Worm (Caenorhabditis elegans) whole organism, L4 larva: ENCODE measurements around the gene sre-33.
A peak's percentile ranks its signal among the peaks of the same experiment; 100 is the strongest.

Source experiments
- F37D6.2 ChIP-seq: sonication (generic microtip); optimal IDR thresholded peaks from 2 replicates; lab custom pipeline; 2016; ENCODE audit warnings: mild to moderate bottlenecking, missing genetic modification characterization, missing compliant biosample characterization
- F49E8.2 ChIP-seq: sonication (generic microtip); optimal IDR thresholded peaks from 2 replicates; lab custom pipeline; 2016; ENCODE audit warnings: missing compliant biosample characterization, mild to moderate bottlenecking, missing genetic modification characterization, borderline replicate concordance
- T26A8.4 ChIP-seq: fragments of 200-800 bp; sonication (Bioruptor generic); IDR thresholded peaks from 2 replicates; pipeline ENCODE4 v1.3.6; 2022; ENCODE audit warnings: missing genetic modification characterization, missing compliant biosample characterization
- Y48G9A.11 ChIP-seq: fragments of 200-800 bp; sonication (Bioruptor generic); IDR thresholded peaks from 2 replicates; pipeline ENCODE4 v1.3.6; 2022; ENCODE audit warnings: missing genetic modification reagents, missing genetic modification characterization, missing compliant biosample characterization
- daf-12 ChIP-seq: fragments of 150-350 bp; optimal IDR thresholded peaks from 2 replicates; lab custom pipeline; 2014; ENCODE audit warnings: missing biosample characterization, missing genetic modification reagents, missing genetic modification characterization
- daf-8 ChIP-seq: fragments of 200-800 bp; sonication (Bioruptor generic); IDR thresholded peaks from 2 replicates; pipeline ENCODE4 v1.3.6; 2022; ENCODE audit warnings: missing genetic modification characterization, missing compliant biosample characterization
- dmd-6 ChIP-seq: fragments of 200-800 bp; sonication (Bioruptor generic); IDR thresholded peaks from 2 replicates; pipeline ENCODE4 v1.3.6; 2022; ENCODE audit warnings: missing genetic modification reagents, missing genetic modification characterization, missing compliant biosample characterization
- dmd-9 ChIP-seq: fragments of 200-800 bp; sonication (Bioruptor generic); IDR thresholded peaks from 2 replicates; pipeline ENCODE4 v1.3.6; 2022; ENCODE audit warnings: missing genetic modification reagents, missing genetic modification characterization, missing compliant biosample characterization
- dpl-1 ChIP-seq: fragments of 150-350 bp; optimal IDR thresholded peaks from 2 replicates; lab custom pipeline; 2014; ENCODE audit warnings: missing biosample characterization, missing genetic modification reagents, missing genetic modification characterization
- fkh-10 ChIP-seq: fragments of 150-350 bp; optimal IDR thresholded peaks from 2 replicates; lab custom pipeline; 2014; ENCODE audit warnings: missing biosample characterization, missing genetic modification reagents, missing genetic modification characterization
- hif-1 ChIP-seq, 2 experiments: sonication (generic microtip); optimal IDR thresholded peaks; 2 replicates each; lab custom pipeline; 2016 to 2017; ENCODE audit warnings: missing compliant biosample characterization in 2 of 2, missing genetic modification characterization in 2 of 2, missing genetic modification reagents in 2 of 2, missing genotype in 2 of 2, mild to moderate bottlenecking in 1 of 2
- hlh-11 ChIP-seq: fragments of 200-800 bp; sonication (Bioruptor generic); optimal IDR thresholded peaks from 2 replicates; lab custom pipeline; 2018; ENCODE audit warnings: mild to moderate bottlenecking, missing genetic modification characterization, missing compliant biosample characterization
- hlh-30 ChIP-seq: sonication (generic microtip); optimal IDR thresholded peaks from 2 replicates; lab custom pipeline; 2017; ENCODE audit warnings: antibody characterized with exemption, mild to moderate bottlenecking, missing genetic modification characterization, missing compliant biosample characterization; ENCODE audit not compliant: insufficient read depth
- hmg-1.1 ChIP-seq: fragments of 200-800 bp; sonication (Bioruptor generic); IDR thresholded peaks from 2 replicates; pipeline ENCODE4 v1.3.6; 2022; ENCODE audit warnings: missing genetic modification reagents, missing genetic modification characterization, missing compliant biosample characterization
- lim-7 ChIP-seq: fragments of 200-800 bp; sonication (Bioruptor generic); IDR thresholded peaks from 2 replicates; pipeline ENCODE4 v1.3.6; 2022; ENCODE audit warnings: missing genetic modification characterization, missing compliant biosample characterization
- lin-13 ChIP-seq: fragments of 150-350 bp; optimal IDR thresholded peaks from 2 replicates; lab custom pipeline; 2014; ENCODE audit warnings: missing biosample characterization, missing genetic modification reagents, missing genetic modification characterization
- lin-15B ChIP-seq: fragments of 150-350 bp; sonication (generic microtip); optimal IDR thresholded peaks from 3 replicates; lab custom pipeline; 2014; ENCODE audit warnings: missing biosample characterization, missing genetic modification characterization
- lin-29 ChIP-seq: fragments of 200-800 bp; sonication (Bioruptor generic); IDR thresholded peaks from 2 replicates; pipeline ENCODE4 v1.3.6; 2022; ENCODE audit warnings: missing genetic modification reagents, missing genetic modification characterization, missing compliant biosample characterization
- lin-38 ChIP-seq: fragments of 200-800 bp; sonication (Bioruptor generic); IDR thresholded peaks from 2 replicates; pipeline ENCODE4 v1.3.6; 2022; ENCODE audit warnings: missing genetic modification reagents, missing genetic modification characterization, missing compliant biosample characterization
- lsy-2 ChIP-seq, 2 experiments: fragments of 150-350 bp in 1 of 2; sonication (generic microtip) in 1 of 2; optimal IDR thresholded peaks; 2 replicates each; lab custom pipeline; 2014 to 2017; ENCODE audit warnings: missing biosample characterization in 2 of 2, missing genetic modification characterization in 2 of 2
- mdl-1 ChIP-seq, 2 experiments: fragments of 150-350 bp in 1 of 2; sonication (generic microtip) in 1 of 2; optimal IDR thresholded peaks; 2 replicates each; lab custom pipeline; 2014 to 2017; ENCODE audit warnings: missing biosample characterization in 2 of 2, missing genetic modification characterization in 2 of 2
- mes-2 ChIP-seq: sonication (generic microtip); optimal IDR thresholded peaks from 2 replicates; lab custom pipeline; 2016; ENCODE audit warnings: missing genotype, mild to moderate bottlenecking, missing genetic modification characterization, missing compliant biosample characterization; ENCODE audit not compliant: poor library complexity, severe bottlenecking
- nhr-11 ChIP-seq: fragments of 150-350 bp; optimal IDR thresholded peaks from 2 replicates; lab custom pipeline; 2014; ENCODE audit warnings: missing biosample characterization, missing genetic modification characterization
- nhr-25 ChIP-seq: sonication (generic microtip); optimal IDR thresholded peaks from 2 replicates; lab custom pipeline; 2017; ENCODE audit warnings: missing genetic modification characterization, mild to moderate bottlenecking, missing compliant biosample characterization, antibody characterized with exemption, moderate library complexity, borderline replicate concordance; ENCODE audit not compliant: insufficient read depth
- nhr-28 ChIP-seq: fragments of 150-350 bp; optimal IDR thresholded peaks from 2 replicates; lab custom pipeline; 2014; ENCODE audit warnings: missing biosample characterization, missing genetic modification characterization
- nhr-6 ChIP-seq: fragments of 150-350 bp; optimal IDR thresholded peaks from 2 replicates; lab custom pipeline; 2014; ENCODE audit warnings: missing biosample characterization, missing genetic modification characterization
- nhr-76 ChIP-seq: fragments of 150-350 bp; optimal IDR thresholded peaks from 2 replicates; lab custom pipeline; 2014; ENCODE audit warnings: missing biosample characterization, missing genetic modification characterization
- nhr-77 ChIP-seq: fragments of 150-350 bp; optimal IDR thresholded peaks from 2 replicates; lab custom pipeline; 2014; ENCODE audit warnings: missing biosample characterization, missing genetic modification characterization
- php-3 ChIP-seq: fragments of 200-800 bp; sonication (Bioruptor generic); IDR thresholded peaks from 2 replicates; pipeline ENCODE4 v1.3.6; 2022; ENCODE audit warnings: missing genetic modification reagents, missing genetic modification characterization, missing compliant biosample characterization
- rbr-2 ChIP-seq: sonication (generic microtip); optimal IDR thresholded peaks from 2 replicates; lab custom pipeline; 2016; ENCODE audit warnings: missing genotype, missing genetic modification characterization, missing compliant biosample characterization
- snpc-4 ChIP-seq: fragments of 150-350 bp; optimal IDR thresholded peaks from 2 replicates; lab custom pipeline; 2014; ENCODE audit warnings: missing biosample characterization, missing genetic modification characterization
- spr-3 ChIP-seq: fragments of 200-800 bp; sonication (Bioruptor generic); optimal IDR thresholded peaks from 2 replicates; lab custom pipeline; 2018; ENCODE audit warnings: mild to moderate bottlenecking, missing genetic modification characterization, missing compliant biosample characterization
- tag-97 ChIP-seq: fragments of 200-800 bp; sonication (Bioruptor generic); IDR thresholded peaks from 2 replicates; pipeline ENCODE4 v1.3.6; 2022; ENCODE audit warnings: missing genetic modification characterization, missing compliant biosample characterization
- tra-1 ChIP-seq: fragments of 200-800 bp; sonication (Bioruptor generic); IDR thresholded peaks from 2 replicates; pipeline ENCODE4 v1.3.6; 2022; ENCODE audit warnings: missing genetic modification reagents, missing genetic modification characterization, missing compliant biosample characterization
- unc-62 ChIP-seq, 3 experiments: fragments of 150-350 bp in 1 of 3; sonication (generic microtip); optimal IDR thresholded peaks in 2 of 3; peaks in 1 of 3; 1 replicate in 1 of 3; 2 replicates in 2 of 3; lab custom pipeline; 2014 to 2017; ENCODE audit warnings: missing biosample characterization in 3 of 3, missing genetic modification characterization in 3 of 3, missing genetic modification reagents in 3 of 3, missing genotype in 1 of 3
- zfp-3 ChIP-seq: fragments of 200-800 bp; sonication (Bioruptor generic); conservative IDR thresholded peaks from 2 replicates; pipeline ENCODE4 v1.3.6; 2022; ENCODE audit warnings: missing genetic modification reagents, missing genetic modification characterization, missing compliant biosample characterization
- zip-11 ChIP-seq: fragments of 200-800 bp; sonication (Bioruptor generic); IDR thresholded peaks from 2 replicates; pipeline ENCODE4 v1.3.6; 2022; ENCODE audit warnings: missing genetic modification characterization, missing compliant biosample characterization
- zip-2 ChIP-seq: fragments of 150-350 bp; optimal IDR thresholded peaks from 2 replicates; lab custom pipeline; 2014; ENCODE audit warnings: missing biosample characterization, missing genetic modification characterization

sre-33 gene

DNA sequence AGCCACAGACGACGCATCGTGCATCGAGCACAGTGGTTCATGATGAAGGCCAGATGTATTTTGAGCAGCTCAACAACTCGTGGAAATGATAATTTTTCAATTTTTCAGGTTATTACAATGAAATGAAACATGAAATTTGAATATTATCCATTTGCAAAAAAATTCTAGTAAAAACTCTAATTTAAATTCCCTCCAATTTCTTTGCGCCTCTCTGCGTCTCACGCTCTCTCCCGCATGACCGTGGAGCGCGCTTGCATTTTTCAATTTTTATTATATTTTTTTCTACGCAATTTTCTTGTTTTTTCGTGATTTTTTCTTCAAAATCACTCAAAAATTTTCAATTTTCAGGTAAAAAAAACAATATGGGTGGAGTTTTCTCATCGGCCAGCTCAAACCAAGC lies 6.3 kb downstream of the sre-33 start, which contains the start of gene tag-281:
TSS of gene tag-281 (plus strand) at position 340 of the 400 bp plus-strand sequence.
- peak in 1 of 2 experiments; percentile 59 for TF ChIP-seq hif-1 (tag; optimal IDR thresholded peaks at IDR 0.05; lab: Kevin White, UChicago)
- TF ChIP-seq nhr-11 (tag; lab: Kevin White, UChicago): peak; percentile 24
- peak in 1 of 2 experiments; percentile 45 for TF ChIP-seq unc-62 (GFP tag; optimal IDR thresholded peaks at IDR 0.05 in 1 of 2; lab: Kevin White, UChicago)
- no peak for TF ChIP-seq unc-62 (tag; optimal IDR thresholded peaks at IDR 0.05; lab: Kevin White, UChicago)
- no peak for TF ChIP-seq F37D6.2 (tag; lab: Kevin White, UChicago)
- TF ChIP-seq zip-2 (tag; lab: Kevin White, UChicago): no peak
- TF ChIP-seq nhr-25: no peak
- TF ChIP-seq lin-13: peak; percentile 66
- TF ChIP-seq rbr-2: peak; percentile 52
- peak in 1 of 2 experiments; percentile 17 for TF ChIP-seq mdl-1 (tag; optimal IDR thresholded peaks at IDR 0.05; lab: Kevin White, UChicago)
- 0 out of 2 replicates have a peak, but pooled peaks have one; percentile 50 for TF ChIP-seq dmd-9 (GFP tag; lab: Robert Waterston, UW)
- peak; percentile 68 for TF ChIP-seq nhr-6
- peak in 1 of 2 experiments; percentile 90 for TF ChIP-seq lsy-2 (tag; optimal IDR thresholded peaks at IDR 0.05; lab: Kevin White, UChicago)
- TF ChIP-seq hlh-11 (tag; lab: Kevin White, UChicago): peak; percentile 49
- peak; percentile 14 for TF ChIP-seq snpc-4 (tag; lab: Kevin White, UChicago)
- peak; percentile 55; the same call in 1 of the 2 replicates for TF ChIP-seq hmg-1.1 (GFP tag; lab: Robert Waterston, UW)
- peak; percentile 96 for TF ChIP-seq dpl-1 (GFP tag; lab: Kevin White, UChicago)
- TF ChIP-seq lin-15B (tag; lab: Kevin White, UChicago): peak; percentile 43
- peak; percentile 41; the same call in 1 of the 2 replicates for TF ChIP-seq T26A8.4 (GFP tag; lab: Robert Waterston, UW)
- peak; percentile 60; the same call in 1 of the 2 replicates for TF ChIP-seq zfp-3 (GFP tag; lab: Robert Waterston, UW)
- TF ChIP-seq dmd-6: peak; percentile 51
- TF ChIP-seq mes-2 (tag; lab: Kevin White, UChicago): peak; percentile 85
- no peak for TF ChIP-seq nhr-28 (tag; lab: Kevin White, UChicago)
- TF ChIP-seq lin-38 (GFP tag; lab: Robert Waterston, UW): peak; percentile 99
- no peak for TF ChIP-seq hlh-30 (tag; lab: Kevin White, UChicago)
- TF ChIP-seq fkh-10 (GFP tag; lab: Kevin White, UChicago): peak; percentile 21

DNA sequence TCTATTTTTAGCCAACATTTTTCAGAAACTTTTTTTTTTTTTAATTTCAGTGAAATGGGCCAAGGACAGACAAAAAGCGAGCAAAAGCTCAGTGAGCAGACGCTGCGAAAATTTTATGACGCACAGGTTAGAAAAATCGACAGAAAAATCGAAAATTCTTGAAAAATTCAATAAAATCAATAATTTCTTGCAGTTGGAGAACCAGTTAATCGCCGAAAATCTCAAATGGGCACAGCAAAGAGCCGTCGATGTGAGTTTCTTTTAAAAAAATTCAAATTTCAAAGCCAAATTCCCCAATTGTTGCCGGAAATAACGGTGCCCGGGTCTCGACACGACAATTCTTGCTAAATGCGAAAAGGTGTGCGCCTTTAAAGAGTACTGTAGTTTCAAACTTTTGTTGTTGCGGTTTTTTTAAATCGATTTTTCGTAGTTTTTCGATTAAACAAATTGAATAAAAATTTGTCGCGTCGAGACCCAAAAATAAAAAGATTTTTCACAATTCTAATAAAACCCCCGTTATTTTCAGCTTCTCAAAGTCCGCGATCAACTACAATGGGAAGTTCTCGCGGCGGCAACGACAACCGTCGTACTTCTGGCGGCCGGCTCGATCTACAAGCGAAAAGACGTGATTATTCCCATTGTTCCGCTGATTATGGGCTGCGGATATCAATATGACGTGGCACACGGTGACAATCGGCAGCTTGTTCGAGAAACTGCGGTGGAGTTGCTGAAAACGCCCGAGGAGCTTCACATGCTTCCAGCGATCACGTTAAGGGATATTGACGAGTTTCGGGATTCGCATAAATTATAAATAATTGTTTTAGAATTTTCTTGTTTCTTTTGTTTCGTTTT lies 7.7 kb downstream of the sre-33 start, which contains the start of gene tag-280:
TSS of gene tag-280 (plus strand) at position 51 of the 852 bp plus-strand sequence.
- TF ChIP-seq Y48G9A.11 (GFP tag; lab: Robert Waterston, UW) (0 out of 2 replicates have a peak, but pooled peaks have one; percentile 11), lim-7 (GFP tag; lab: Robert Waterston, UW) (no peak), unc-62 (GFP tag; optimal IDR thresholded peaks at IDR 0.05 in 1 of 2; lab: Kevin White, UChicago) (peak in 1 of 2 experiments; percentile 74), unc-62 (tag; optimal IDR thresholded peaks at IDR 0.05; lab: Kevin White, UChicago) (no peak), lin-38 (GFP tag; lab: Robert Waterston, UW) (peak; percentile 31; the same call in 1 of the 2 replicates)
- TF ChIP-seq, all 104 proteins: peak for 3

DNA sequence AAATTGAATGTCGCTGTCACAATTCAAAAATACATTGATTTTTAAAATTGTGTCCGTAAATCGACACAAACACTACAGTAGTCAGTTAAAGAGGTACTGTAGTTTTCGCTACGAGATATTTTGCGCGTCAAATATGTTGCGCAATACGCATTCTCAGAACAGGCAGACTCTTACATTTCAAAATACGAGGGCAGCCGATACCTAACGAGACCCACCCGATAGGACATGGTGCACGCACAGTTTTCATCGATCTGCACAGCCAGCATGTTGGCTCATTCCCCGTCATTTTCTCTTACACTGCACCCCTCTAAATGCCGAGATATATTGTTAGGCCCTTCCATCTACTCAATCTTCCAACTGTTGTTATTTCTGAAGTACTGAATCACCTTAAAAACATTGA lies 9.1 kb downstream of the sre-33 start, which contains the start of gene F15A4.2:
TSS of gene F15A4.2 (plus strand) at position 301 of the 400 bp plus-strand sequence.
- TF ChIP-seq nhr-76 (tag; lab: Kevin White, UChicago): no peak
- no peak for TF ChIP-seq spr-3 (GFP tag; lab: Kevin White, UChicago)
- no peak for TF ChIP-seq tra-1 (GFP tag; lab: Robert Waterston, UW)
- TF ChIP-seq lin-29 (GFP tag; lab: Robert Waterston, UW): no peak
- no peak for TF ChIP-seq F49E8.2 (tag; lab: Kevin White, UChicago)
- no peak for TF ChIP-seq daf-12 (tag; lab: Kevin White, UChicago)
- no peak for TF ChIP-seq tag-97 (GFP tag; lab: Robert Waterston, UW)
- TF ChIP-seq daf-8 (GFP tag; lab: Robert Waterston, UW): no peak
- TF ChIP-seq zip-11 (GFP tag; lab: Robert Waterston, UW): no peak
- no peak for TF ChIP-seq lin-13
- no peak for TF ChIP-seq lin-38 (GFP tag; lab: Robert Waterston, UW)
- TF ChIP-seq php-3 (GFP tag; lab: Robert Waterston, UW): no peak
- TF ChIP-seq nhr-77 (tag; lab: Kevin White, UChicago): no peak
- TF ChIP-seq, all 104 proteins: peak for 0
